Fruit fly (Drosophila melanogaster): ENCODE measurements around the gene Argk2.

Gene Argk2

DNA sequence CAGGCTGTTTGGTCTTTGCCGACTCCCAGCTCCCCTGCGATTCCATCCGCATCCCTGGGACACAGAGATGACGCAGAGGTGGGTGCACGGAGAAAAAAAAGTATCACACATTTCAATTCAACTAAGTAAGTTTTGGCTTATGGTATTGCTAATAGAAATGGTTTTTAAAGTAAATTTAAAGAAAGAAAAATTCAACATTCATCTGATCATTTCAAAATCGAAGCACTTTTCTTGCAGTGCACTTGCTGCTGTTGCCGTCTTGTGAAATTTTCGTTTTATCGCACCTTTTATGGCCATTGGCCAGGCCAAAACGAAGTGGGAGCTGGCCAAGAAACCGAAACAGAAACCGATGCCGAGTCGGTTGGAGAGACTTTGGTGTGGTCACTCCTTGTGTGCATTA is 1.9 kb upstream of the Argk2 start (continued):
- TF ChIP-seq Chrac-16 (GFP tag; optimal IDR thresholded peaks at IDR 0.05) = peak; percentile 47
- TF ChIP-seq C15 (GFP tag; IDR thresholded peaks at IDR 0.05) = no peak
- no peak for TF ChIP-seq NC2α (GFP tag; optimal IDR thresholded peaks at IDR 0.05)
- TF ChIP-seq vfl (GFP tag; optimal IDR thresholded peaks at IDR 0.05) = no peak
- TF ChIP-seq CG10366 (GFP tag; IDR thresholded peaks at IDR 0.05) = peak; percentile 71
- TF ChIP-seq Ravus (GFP tag; IDR thresholded peaks at IDR 0.05) = peak; percentile 12; the same call in 1 of the 2 replicates
- no peak for TF ChIP-seq CG13894 (tag; optimal IDR thresholded peaks at IDR 0.05)
- TF ChIP-seq mirr (GFP tag; optimal IDR thresholded peaks at IDR 0.05) = no peak
- no peak for TF ChIP-seq Oaz (GFP tag; IDR thresholded peaks at IDR 0.05)
- peak in 1 of 2 experiments; percentile 33 for TF ChIP-seq tll (GFP tag; optimal IDR thresholded peaks at IDR 0.05)
- peak; percentile 48; the same call in 1 of the 3 replicates for TF ChIP-seq Aef1 (GFP tag; IDR thresholded peaks at IDR 0.05)
- peak; percentile 53 for TF ChIP-seq CG14014 (GFP tag; IDR thresholded peaks at IDR 0.05)
- peak; percentile 78 for TF ChIP-seq sisA (GFP tag; IDR thresholded peaks at IDR 0.05)
- peak; percentile 44 for TF ChIP-seq CG1647 (GFP tag; optimal IDR thresholded peaks at IDR 0.05)
- TF ChIP-seq hkb (optimal IDR thresholded peaks at IDR 0.05) = no peak
- TF ChIP-seq hkb (GFP tag; IDR thresholded peaks at IDR 0.05) = peak; percentile 90
- TF ChIP-seq CG7556 (GFP tag; optimal IDR thresholded peaks at IDR 0.05) = peak; percentile 50
- TF ChIP-seq Abd-B (GFP tag; optimal IDR thresholded peaks at IDR 0.05) = peak; percentile 60
- TF ChIP-seq CG8089 (GFP tag; optimal IDR thresholded peaks at IDR 0.05) = peak; percentile 34
- TF ChIP-seq Optix (GFP tag; IDR thresholded peaks at IDR 0.05) = peak; percentile 61; the same call in 2 of the 3 replicates
- TF ChIP-seq ro (GFP tag; IDR thresholded peaks at IDR 0.05) = peak; percentile 53
- no peak for TF ChIP-seq Poxn (GFP tag; IDR thresholded peaks at IDR 0.05)
- peak; percentile 39 for TF ChIP-seq CG33213 (GFP tag; optimal IDR thresholded peaks at IDR 0.05)
- TF ChIP-seq Dfd (GFP tag; optimal IDR thresholded peaks at IDR 0.05) = no peak
- TF ChIP-seq sug (tag; optimal IDR thresholded peaks at IDR 0.05) = no peak
- TF ChIP-seq CG2202 (tag; optimal IDR thresholded peaks at IDR 0.05) = no peak
- no peak for TF ChIP-seq cato (GFP tag; optimal IDR thresholded peaks at IDR 0.05; ENCODE audit: borderline replicate concordance)
- TF ChIP-seq tgo (GFP tag; IDR thresholded peaks at IDR 0.05) = peak; percentile 65
- peak; percentile 70 for TF ChIP-seq sens-2 (GFP tag; IDR thresholded peaks at IDR 0.05)
- peak; percentile 60 for TF ChIP-seq Nf-YA (GFP tag; IDR thresholded peaks at IDR 0.05)
- peak; percentile 66; the same call in 1 of the 2 replicates for TF ChIP-seq dati (GFP tag; IDR thresholded peaks at IDR 0.05)
- TF ChIP-seq gsb-n (tag; optimal IDR thresholded peaks at IDR 0.05) = peak; percentile 24
- peak; percentile 50 for TF ChIP-seq onecut (GFP tag; IDR thresholded peaks at IDR 0.05)
- TF ChIP-seq ems (GFP tag; optimal IDR thresholded peaks at IDR 0.05) = peak; percentile 81
- peak; percentile 28 for TF ChIP-seq fd64A (GFP tag; optimal IDR thresholded peaks at IDR 0.05)
- peak; percentile 53; the same call in 1 of the 3 replicates for TF ChIP-seq B-H1 (GFP tag; IDR thresholded peaks at IDR 0.05)
- peak; percentile 83 for TF ChIP-seq CG6689 (GFP tag; IDR thresholded peaks at IDR 0.05)
- TF ChIP-seq CG30020 (tag; optimal IDR thresholded peaks at IDR 0.05) = no peak
- TF ChIP-seq fru (optimal IDR thresholded peaks at IDR 0.05) = no peak
- TF ChIP-seq chn (GFP tag; optimal IDR thresholded peaks at IDR 0.05) = peak; percentile 67
- no peak for TF ChIP-seq cg (GFP tag; optimal IDR thresholded peaks at IDR 0.05)
- no peak for TF ChIP-seq fu2 (GFP tag; optimal IDR thresholded peaks at IDR 0.05)
- TF ChIP-seq Sin3A (optimal IDR thresholded peaks at IDR 0.05) = no peak
- peak; percentile 6 for TF ChIP-seq PHDP (tag; optimal IDR thresholded peaks at IDR 0.05)
- TF ChIP-seq phol (tag; optimal IDR thresholded peaks at IDR 0.05) = peak; percentile 73
- TF ChIP-seq CG6175 (GFP tag; IDR thresholded peaks at IDR 0.05) = 0 out of 3 replicates have a peak, but pooled peaks have one; percentile 12
- peak; percentile 40 for TF ChIP-seq shn (GFP tag; optimal IDR thresholded peaks at IDR 0.05)
- peak; percentile 56 for TF ChIP-seq Deaf1 (tag; optimal IDR thresholded peaks at IDR 0.05)
- TF ChIP-seq gro (GFP tag; optimal IDR thresholded peaks at IDR 0.05) = no peak
- TF ChIP-seq CG6654 (GFP tag; optimal IDR thresholded peaks at IDR 0.05) = peak; percentile 19
- TF ChIP-seq Oli (tag; optimal IDR thresholded peaks at IDR 0.05) = peak; percentile 47
- peak; percentile 37 for TF ChIP-seq Spps (tag; optimal IDR thresholded peaks at IDR 0.05)
- no peak for TF ChIP-seq CG8478 (optimal IDR thresholded peaks at IDR 0.05)
- TF ChIP-seq CG1792 (GFP tag; optimal IDR thresholded peaks at IDR 0.05) = peak; percentile 62
